Fruit fly (Drosophila melanogaster): ENCODE data around the gene disco.

dm6 chrX:16231292-16231691 is 14.7 kb upstream of the disco start:
- TF ChIP-seq Vsx2 (GFP tag; optimal IDR thresholded peaks at IDR 0.05; ENCODE audit: partially characterized antibody), result no peak
- no peak for TF ChIP-seq br (GFP tag; optimal IDR thresholded peaks at IDR 0.05)

Measured in whole organism, wandering third instar larva.